Worm (Caenorhabditis elegans): ENCODE data around the gene T16A1.10.

T16A1.10 gene

DNA sequence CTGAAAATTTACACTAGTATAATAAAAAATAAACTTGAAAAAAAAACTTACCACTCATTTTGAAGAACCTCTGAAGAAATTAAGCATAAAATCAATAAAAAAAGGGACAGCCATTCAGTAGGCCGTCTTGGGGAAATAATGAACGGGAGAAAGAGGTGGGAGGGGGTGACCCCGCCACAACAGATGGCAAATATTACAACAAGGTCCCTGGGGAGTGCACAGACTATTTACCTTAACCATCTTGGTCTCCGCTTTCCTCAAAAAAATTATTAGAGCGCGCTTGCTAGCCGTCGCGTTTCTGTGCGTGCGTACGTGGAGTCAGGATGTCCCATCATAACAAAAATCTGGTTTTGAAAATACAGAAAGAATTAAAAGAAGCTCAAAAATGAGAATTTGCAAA is at the start of gene T16A1.10:
TSS of gene T16A1.10 (minus strand) at position 123 of the 400 bp plus-strand sequence.
- no peak for TF ChIP-seq unc-62 (GFP tag; optimal IDR thresholded peaks at IDR 0.05)

DNA sequence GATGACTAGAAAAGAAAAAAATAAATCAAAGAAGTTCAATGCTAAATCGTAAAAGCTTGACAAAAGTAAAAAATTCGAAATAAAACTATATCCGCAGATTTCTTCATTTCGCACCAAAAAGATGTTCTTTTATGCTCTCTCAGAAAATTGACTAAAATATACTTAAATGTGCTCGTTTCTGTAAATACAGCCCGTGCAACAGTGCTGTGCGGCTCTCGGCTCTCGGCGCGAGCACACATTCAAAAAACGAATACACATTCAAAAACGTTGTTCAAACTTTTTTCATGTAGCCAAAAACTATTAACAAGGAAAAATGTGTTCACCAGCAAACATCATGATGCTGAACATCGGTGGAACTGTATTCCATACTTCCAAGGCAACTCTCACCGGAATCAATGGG is 48.9 kb upstream of the T16A1.10 start, which contains the start of gene C40A11.3:
TSS of gene C40A11.3 (plus strand) at position 301 of the 400 bp plus-strand sequence.
- TF ChIP-seq unc-62 (GFP tag; optimal IDR thresholded peaks at IDR 0.05), result no peak

DNA sequence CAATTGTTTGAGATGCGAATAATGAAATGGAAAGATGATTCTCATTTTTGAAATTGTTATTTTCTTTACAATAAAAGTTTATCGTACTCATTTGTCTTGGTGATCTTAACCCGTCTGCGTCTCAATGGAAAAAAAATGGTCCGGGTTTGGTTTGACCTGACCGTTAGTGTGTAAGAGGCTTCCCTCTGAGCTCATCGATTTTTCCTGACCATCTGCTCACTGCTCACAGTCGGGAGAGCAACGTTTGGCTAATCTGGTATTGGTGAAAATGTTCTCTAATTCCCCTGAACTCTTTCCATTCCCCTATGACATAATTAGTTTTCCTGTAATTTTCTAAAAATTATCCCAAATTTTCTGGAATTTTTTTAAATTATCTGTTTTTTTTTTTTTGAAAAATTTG is 47.0 kb upstream of the T16A1.10 start:
- TF ChIP-seq unc-62 (GFP tag; optimal IDR thresholded peaks at IDR 0.05), result no peak

DNA sequence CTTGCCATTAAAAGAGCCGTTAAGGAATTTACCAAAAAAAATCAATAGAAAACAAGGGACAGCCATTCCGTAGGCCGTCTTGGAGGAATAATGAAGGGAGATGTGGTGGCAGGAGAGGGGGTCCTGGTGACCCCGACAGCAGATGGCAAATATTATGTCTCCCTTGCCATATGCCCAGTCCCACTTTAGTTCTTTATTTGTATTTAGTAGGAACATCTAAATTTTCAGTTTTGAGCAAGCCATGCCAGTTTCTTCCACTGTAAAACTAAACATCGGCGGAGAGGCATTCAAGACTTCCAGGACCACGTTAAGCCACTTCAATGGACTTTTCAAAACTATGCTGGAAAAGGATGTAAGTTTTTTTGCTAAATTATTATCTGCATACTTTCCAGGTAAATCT is 45.3 kb upstream of the T16A1.10 start, which contains the start of gene C40A11.4:
TSS of gene C40A11.4 (plus strand) at position 188 of the 400 bp plus-strand sequence.
- no peak for TF ChIP-seq unc-62 (GFP tag; optimal IDR thresholded peaks at IDR 0.05)

DNA sequence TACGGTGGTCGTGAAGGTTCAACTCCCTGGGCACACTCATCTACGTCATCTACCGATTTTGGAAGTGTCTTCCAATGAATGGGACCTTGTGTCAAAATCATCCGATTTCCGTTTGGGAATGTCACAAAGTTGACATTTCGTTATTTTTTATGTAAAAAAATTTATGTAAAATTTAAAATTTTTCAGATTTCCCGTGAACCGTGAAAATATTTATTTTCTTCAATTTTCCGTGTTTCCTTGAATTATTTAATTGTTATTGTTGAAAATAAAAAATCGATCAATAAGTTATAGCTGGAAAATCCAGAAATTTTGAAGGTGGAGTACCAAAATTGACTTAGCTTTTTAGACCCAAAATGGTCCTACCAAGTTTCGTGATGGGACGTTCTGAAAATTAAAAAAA is 43.7 kb upstream of the T16A1.10 start, which contains the start of gene hpo-7:
TSS of gene hpo-7 (minus strand) at position 101 of the 400 bp plus-strand sequence.
- TF ChIP-seq unc-62 (GFP tag; optimal IDR thresholded peaks at IDR 0.05), result no peak

DNA sequence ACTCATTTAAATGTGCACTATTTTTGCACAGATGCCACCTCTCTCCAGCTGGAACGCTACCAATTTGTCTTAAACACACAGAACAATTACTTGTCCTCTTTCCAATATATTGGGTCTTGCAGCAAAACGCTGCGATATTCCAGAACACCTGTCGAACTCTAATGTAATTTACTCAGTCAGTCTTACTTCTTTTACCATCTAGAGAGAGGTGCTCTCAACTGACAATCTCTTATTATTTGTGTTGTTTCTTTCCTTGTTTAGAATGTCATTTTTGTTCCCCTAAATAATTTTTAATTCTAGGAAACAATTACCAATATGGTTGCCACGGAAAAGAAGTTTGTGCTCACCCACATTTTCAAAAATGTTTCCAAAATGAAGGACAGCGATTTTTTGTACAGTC is 38.9 kb upstream of the T16A1.10 start, which contains the start of gene sdz-28:
TSS of gene sdz-28 (plus strand) at position 301 of the 400 bp plus-strand sequence.
- TF ChIP-seq unc-62 (GFP tag; optimal IDR thresholded peaks at IDR 0.05), result no peak

DNA sequence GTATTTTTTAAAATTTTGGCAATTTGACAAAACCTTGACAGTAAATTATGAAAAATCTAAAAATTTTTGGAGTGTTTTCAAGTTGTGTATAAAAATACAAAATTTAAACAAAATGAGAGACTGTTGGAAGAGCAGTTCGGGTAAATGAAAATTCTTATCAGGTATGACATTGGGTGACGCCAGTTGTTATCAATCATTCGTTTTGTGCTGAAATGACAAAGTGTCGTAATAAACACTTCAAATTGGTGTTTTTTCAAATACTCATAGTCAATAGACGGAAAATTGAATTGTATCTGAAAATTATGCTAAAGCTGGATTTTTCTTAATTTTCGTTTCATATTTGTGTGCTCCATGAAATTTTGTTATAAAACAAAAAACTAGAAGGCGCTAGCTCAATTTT is 30.9 kb upstream of the T16A1.10 start:
- TF ChIP-seq unc-62 (GFP tag; optimal IDR thresholded peaks at IDR 0.05), result no peak

DNA sequence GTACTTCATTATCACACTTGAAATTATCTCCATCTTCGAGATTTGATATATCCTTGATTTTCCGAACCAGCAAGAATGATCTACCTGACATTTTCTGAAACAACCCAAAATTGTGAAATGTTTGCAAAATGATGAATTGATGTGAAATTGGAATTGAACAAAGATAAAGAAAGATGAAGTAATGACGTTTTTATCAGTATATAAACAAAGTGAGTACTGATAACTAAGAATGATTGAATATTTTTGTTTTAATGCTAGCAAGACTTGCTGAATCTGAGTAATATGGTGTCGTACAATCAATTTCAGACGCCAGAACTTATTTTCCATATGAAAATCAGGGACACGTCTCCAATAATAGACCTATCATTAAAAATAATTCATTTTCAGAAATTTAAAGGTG is 30.2 kb upstream of the T16A1.10 start, which contains the start of gene math-37:
TSS of gene math-37 (minus strand) at position 101 of the 400 bp plus-strand sequence.
- no peak for TF ChIP-seq unc-62 (GFP tag; optimal IDR thresholded peaks at IDR 0.05)

DNA sequence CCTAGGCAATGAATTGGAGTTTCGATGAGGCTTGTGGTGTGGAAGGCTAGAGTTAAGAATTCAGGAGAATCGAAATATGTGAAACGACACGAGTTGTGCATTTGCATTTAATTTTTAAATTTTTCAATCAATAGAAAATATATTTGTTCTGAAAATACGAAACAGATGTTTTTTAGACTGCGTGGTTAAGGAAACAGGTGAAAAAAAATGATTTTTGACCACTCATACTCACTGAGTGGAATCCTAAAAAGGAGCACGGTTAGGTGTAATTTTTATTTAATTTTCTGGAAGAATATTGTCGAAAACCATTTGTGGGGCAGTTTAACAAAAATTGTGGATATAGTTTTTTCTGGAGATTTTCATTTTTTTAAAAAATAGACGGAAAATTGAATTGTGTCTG is 24.9 kb upstream of the T16A1.10 start, which contains the start of gene srh-195:
TSS of gene srh-195 (minus strand) at position 101 of the 400 bp plus-strand sequence.
- no peak for TF ChIP-seq unc-62 (GFP tag; optimal IDR thresholded peaks at IDR 0.05)

DNA sequence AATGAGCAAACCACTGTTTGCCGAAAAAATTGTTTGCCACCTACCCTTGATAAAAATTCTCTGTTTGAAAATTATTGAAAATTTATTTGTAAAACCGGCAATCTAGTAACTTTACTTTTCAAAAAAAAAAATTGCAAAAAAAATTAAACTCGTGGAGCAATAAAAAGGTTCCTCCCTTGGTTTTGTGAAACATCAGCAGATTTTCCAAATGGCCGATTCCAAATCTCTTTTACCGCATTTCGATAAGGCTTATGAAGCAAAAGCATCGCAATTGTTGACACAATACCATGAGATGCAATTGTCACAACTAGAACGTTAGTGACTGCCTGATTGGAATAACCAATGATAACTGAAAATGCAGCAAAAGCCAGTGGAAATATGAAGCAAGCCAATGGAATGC is 22.6 kb upstream of the T16A1.10 start:
- no peak for TF ChIP-seq unc-62 (GFP tag; optimal IDR thresholded peaks at IDR 0.05)

DNA sequence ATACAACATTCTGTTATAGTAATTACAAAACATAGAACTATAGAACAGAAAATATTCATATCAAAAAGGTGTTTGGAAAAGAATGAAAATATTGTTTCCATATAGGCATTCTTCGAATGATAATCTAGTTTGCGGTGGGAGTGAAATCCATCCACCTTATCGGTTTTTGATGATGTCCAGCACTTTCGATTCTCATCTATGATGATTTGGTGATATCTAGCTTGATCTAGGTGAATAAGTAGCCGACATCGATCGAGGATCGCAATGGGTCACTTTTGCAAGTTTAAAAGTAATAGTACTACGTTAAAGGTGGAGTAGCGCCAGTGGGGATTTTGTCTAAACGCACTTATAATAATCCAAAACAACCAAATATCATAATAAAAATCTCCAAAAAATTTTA is 21.1 kb upstream of the T16A1.10 start, which contains the start of gene R52.6:
TSS of gene R52.6 (minus strand) at position 101 of the 400 bp plus-strand sequence.
- TF ChIP-seq unc-62 (GFP tag; optimal IDR thresholded peaks at IDR 0.05), result no peak

DNA sequence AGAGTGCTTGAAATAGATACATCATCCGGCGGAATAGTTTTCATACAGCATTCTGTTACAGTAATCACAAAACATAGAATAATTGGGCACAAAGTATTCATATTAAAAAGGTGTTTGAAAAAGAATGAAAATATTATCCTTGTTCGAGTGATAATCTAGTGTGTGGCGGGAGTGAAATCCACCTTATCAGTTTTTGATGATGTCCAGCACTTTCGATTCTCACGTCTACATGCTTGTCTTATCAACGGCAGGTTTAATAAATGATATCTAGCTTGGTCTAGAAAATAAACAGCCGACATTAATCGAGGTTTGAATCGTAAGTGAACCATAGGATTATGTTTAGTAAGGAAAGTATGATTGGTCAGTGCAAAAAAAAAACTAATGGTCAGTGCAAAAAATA is 18.0 kb upstream of the T16A1.10 start, which contains the start of gene R52.5:
TSS of gene R52.5 (minus strand) at position 101 of the 400 bp plus-strand sequence.
- TF ChIP-seq unc-62 (GFP tag; optimal IDR thresholded peaks at IDR 0.05), result no peak

DNA sequence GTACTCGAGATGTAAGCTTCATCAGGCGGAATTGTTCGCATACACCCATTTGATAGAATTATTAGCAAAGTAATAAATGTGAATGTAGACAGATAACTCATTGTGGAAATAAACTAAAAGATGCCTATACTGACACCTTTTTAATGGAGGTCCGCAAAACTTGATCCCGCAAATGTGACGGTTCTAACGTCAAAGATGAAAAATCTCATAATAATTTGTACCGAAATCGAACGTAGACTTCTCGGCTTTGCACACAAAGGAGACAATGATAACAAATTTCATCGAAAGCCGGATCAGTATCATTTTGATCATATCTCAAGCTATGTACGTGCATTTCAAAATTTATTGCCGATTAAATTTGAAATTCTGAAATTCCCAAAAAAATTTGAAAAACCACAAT is 16.4 kb upstream of the T16A1.10 start, which contains the start of gene R52.4:
TSS of gene R52.4 (minus strand) at position 101 of the 400 bp plus-strand sequence.
- TF ChIP-seq unc-62 (GFP tag; optimal IDR thresholded peaks at IDR 0.05), result no peak

DNA sequence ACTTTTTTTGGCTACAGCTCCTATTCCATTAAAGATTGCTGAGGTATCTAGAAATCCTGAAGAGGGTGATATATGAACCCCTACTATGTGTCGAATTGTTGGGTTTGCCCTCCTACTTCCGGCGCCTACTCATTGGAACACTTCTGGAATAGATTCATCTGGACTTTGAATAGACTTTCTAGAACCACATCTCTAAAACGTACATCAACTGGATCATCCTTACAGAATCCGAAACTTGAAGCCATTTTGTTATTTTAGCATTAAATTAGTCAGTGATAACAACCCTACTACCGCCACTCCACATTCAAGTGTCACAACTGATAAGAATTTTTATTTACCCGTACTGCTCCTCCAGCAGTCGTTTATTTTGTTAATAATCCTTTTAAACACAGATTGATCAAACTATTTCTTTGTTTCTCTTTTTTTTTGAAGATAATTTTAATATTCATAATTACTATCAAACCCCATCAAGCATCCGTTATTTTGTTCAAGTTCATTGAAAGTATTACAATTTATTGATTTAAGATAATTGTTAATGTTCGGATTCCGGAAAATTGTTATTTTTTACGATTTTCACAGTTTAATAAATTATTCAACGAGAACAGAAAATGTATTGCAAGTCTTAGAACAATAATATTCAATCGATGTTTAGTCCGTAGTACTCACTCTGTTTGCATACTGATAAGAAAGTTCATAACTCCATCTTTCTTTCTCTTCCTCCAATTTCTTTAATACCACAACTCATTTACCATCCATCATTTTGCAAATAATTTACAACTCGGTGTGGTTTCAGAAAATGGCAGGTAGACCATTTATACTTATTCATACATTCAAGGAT is 7.5 kb upstream of the T16A1.10 start, which contains the start of gene math-42:
TSS of gene math-42 (plus strand) at position 788 of the 838 bp plus-strand sequence.
- TF ChIP-seq unc-62 (GFP tag; optimal IDR thresholded peaks at IDR 0.05), result no peak

DNA sequence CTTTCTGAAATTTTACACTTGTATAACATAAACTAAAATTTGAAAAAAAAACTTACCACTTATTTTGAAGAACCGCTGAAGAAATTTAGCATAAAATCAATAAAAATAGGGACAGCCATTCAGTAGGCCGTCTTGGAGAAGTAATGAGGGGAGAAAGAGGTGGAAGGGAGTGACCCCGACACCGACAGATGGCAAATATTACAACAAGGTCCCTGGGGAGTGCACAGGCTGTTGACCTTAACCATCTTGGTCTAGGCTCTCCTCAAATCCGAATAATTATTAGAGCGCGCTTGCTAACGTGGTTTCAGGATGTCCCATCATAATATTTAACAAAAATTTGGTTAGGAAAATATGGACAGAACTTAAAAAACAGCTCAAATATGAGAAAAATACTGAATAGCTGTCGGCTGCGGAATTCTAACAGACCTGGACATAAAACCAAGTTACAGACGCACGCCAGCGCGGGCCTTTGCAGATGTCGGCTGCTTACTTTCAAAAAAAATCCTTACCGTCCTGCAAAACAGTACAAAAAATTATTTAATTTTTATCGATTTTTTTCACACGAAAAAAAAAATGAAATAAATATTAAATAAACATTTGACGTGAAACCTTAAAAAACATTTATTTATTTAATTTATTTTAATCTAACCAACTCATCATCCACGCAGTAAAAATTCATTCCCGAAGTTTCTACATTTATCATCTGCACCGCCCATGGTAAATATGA is 3.2 kb upstream of the T16A1.10 start, which contains the start of gene T16A1.2:
TSS of gene T16A1.2 (plus strand) at position 677 of the 727 bp plus-strand sequence.
- TF ChIP-seq unc-62 (GFP tag; optimal IDR thresholded peaks at IDR 0.05), result no peak

DNA sequence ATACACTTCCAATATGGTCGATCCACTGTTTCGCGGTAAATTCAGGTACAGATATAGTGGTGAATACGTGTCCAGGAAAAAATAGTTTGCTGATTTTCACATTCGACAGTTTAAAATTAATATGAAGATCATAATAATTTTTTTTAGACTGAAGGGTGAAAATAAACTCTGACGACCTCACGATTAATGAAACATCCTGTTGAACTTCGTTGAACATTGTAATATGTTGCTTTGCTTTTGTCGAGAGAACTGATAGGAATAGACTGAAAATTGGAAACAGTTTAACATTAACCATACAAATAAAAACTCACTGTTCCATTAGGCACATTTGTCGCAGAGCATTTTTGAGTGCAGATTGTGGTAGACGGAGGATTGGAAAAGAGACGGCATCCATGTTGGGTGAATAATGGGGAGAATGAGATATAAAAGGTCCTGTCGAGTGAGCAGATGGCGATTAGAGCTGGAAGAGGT is 1.6 kb upstream of the T16A1.10 start, which contains the start of gene fbxb-37:
TSS of gene fbxb-37 (minus strand) at position 421 of the 471 bp plus-strand sequence.
- no peak for TF ChIP-seq unc-62 (GFP tag; optimal IDR thresholded peaks at IDR 0.05)
